Worm (Caenorhabditis elegans): Measurements from ENCODE around the gene F26G1.11.

- TF ChIP-seq nfya-1 (tag; optimal IDR thresholded peaks at IDR 0.05), result no peak
- no peak for TF ChIP-seq F13H6.1 (tag; optimal IDR thresholded peaks at IDR 0.05)
- TF ChIP-seq Y22D7AL.16 (tag; optimal IDR thresholded peaks at IDR 0.05), result no peak
Measured at ce11 chrII:4762574-4763285, 14.2 kb upstream of the F26G1.11 start, which contains the start of gene F26G1.2.

Measured in whole organism, late embryonic.